Comparison of ENCODE assay signal across 1 fruit fly cellular context in genomic region chrX:19297899-19298784, dm6.
TF ChIP-seq lines count a peak whose summit lies in the region.

Gene CG8034 (minus strand): TSS chrX:19298162.

TF ChIP-seq in whole organism, embryonic, 481 proteins besides CTCF, POLR2A, EP300 and RAD21 (continued from another document and continues in another):
- peak; percentile 83 for TF ChIP-seq ro (GFP tag; IDR thresholded peaks at IDR 0.05; lab: Robert Waterston, UW)
- TF ChIP-seq CG13775 (GFP tag; optimal IDR thresholded peaks at IDR 0.05; lab: Kevin White, UChicago): peak; percentile 96
- no peak for TF ChIP-seq Hr39 (optimal IDR thresholded peaks at IDR 0.05; lab: Kevin White, UChicago)
- peak; percentile 82 for TF ChIP-seq CG31388 (GFP tag; optimal IDR thresholded peaks at IDR 0.05; lab: Kevin White, UChicago)
- TF ChIP-seq CG9876 (GFP tag; optimal IDR thresholded peaks at IDR 0.05; lab: Kevin White, UChicago): peak; percentile 86
- TF ChIP-seq CG1602 (GFP tag; optimal IDR thresholded peaks at IDR 0.05; lab: Kevin White, UChicago): peak; percentile 94
- TF ChIP-seq Sin3A (optimal IDR thresholded peaks at IDR 0.05; lab: Kevin White, UChicago): no peak
- TF ChIP-seq CG16779 (GFP tag; IDR thresholded peaks at IDR 0.05; lab: Robert Waterston, UW): peak; percentile 65; the same call in 1 of the 2 replicates
- peak; percentile 97 for TF ChIP-seq CG4328 (GFP tag; optimal IDR thresholded peaks at IDR 0.05; lab: Kevin White, UChicago)
- peak; percentile 89 for TF ChIP-seq Hmx (GFP tag; optimal IDR thresholded peaks at IDR 0.05; lab: Kevin White, UChicago)
- peak; percentile 96 for TF ChIP-seq CG32767 (GFP tag; IDR thresholded peaks at IDR 0.05; lab: Robert Waterston, UW)
- TF ChIP-seq CG12219 (GFP tag; optimal IDR thresholded peaks at IDR 0.05; lab: Kevin White, UChicago): peak; percentile 96
- peak; percentile 98 for TF ChIP-seq CG15269 (tag; optimal IDR thresholded peaks at IDR 0.05; lab: Kevin White, UChicago)
- TF ChIP-seq CG9817 (tag; optimal IDR thresholded peaks at IDR 0.05; lab: Kevin White, UChicago): peak; percentile 96
- TF ChIP-seq grau (tag; optimal IDR thresholded peaks at IDR 0.05; lab: Kevin White, UChicago): peak; percentile 97
- TF ChIP-seq btn (GFP tag; optimal IDR thresholded peaks at IDR 0.05; lab: Kevin White, UChicago): peak; percentile 82
- TF ChIP-seq CG2875 (GFP tag; optimal IDR thresholded peaks at IDR 0.05; lab: Kevin White, UChicago): peak; percentile 94
- peak; percentile 87 for TF ChIP-seq ssp (GFP tag; IDR thresholded peaks at IDR 0.05; lab: Robert Waterston, UW)
- TF ChIP-seq Xrp1 (GFP tag; IDR thresholded peaks at IDR 0.05; lab: Robert Waterston, UW): peak; percentile 96
- peak; percentile 93 for TF ChIP-seq NC2β (GFP tag; optimal IDR thresholded peaks at IDR 0.05; lab: Kevin White, UChicago)
- peak; percentile 91 for TF ChIP-seq CG4282 (GFP tag; optimal IDR thresholded peaks at IDR 0.05; lab: Kevin White, UChicago)
- TF ChIP-seq Dek (tag; optimal IDR thresholded peaks at IDR 0.05; lab: Kevin White, UChicago): peak; percentile 97
- peak; percentile 97 for TF ChIP-seq CG17361 (GFP tag; IDR thresholded peaks at IDR 0.05; lab: Robert Waterston, UW)
- TF ChIP-seq Nf-YA (GFP tag; IDR thresholded peaks at IDR 0.05; lab: Robert Waterston, UW): peak; percentile 82
- peak; percentile 89 for TF ChIP-seq CG14667 (GFP tag; IDR thresholded peaks at IDR 0.05; lab: Robert Waterston, UW)
- peak; percentile 91 for TF ChIP-seq Mrtf (GFP tag; IDR thresholded peaks at IDR 0.05; lab: Robert Waterston, UW)
- TF ChIP-seq CG5953 (GFP tag; IDR thresholded peaks at IDR 0.05; lab: Robert Waterston, UW): peak; percentile 69
- peak; percentile 94 for TF ChIP-seq CG10654 (GFP tag; optimal IDR thresholded peaks at IDR 0.05; lab: Kevin White, UChicago)
- peak; percentile 79 for TF ChIP-seq pros (GFP tag; optimal IDR thresholded peaks at IDR 0.05; lab: Kevin White, UChicago)
- TF ChIP-seq Usf (GFP tag; optimal IDR thresholded peaks at IDR 0.05; lab: Kevin White, UChicago): peak; percentile 97
- TF ChIP-seq prd (optimal IDR thresholded peaks at IDR 0.05; lab: Kevin White, UChicago): no peak
- TF ChIP-seq prd (GFP tag; IDR thresholded peaks at IDR 0.05; lab: Robert Waterston, UW): peak; percentile 97
- TF ChIP-seq amos (GFP tag; IDR thresholded peaks at IDR 0.05; lab: Robert Waterston, UW; ENCODE audit: partially characterized antibody): peak; percentile 46; the same call in 1 of the 2 replicates
- TF ChIP-seq Bteb2 (GFP tag; optimal IDR thresholded peaks at IDR 0.05; lab: Kevin White, UChicago): peak; percentile 95
- peak; percentile 87 for TF ChIP-seq repo (GFP tag; optimal IDR thresholded peaks at IDR 0.05; lab: Kevin White, UChicago)
- peak; percentile 87 for TF ChIP-seq CG12236 (GFP tag; optimal IDR thresholded peaks at IDR 0.05; lab: Kevin White, UChicago)
- peak; percentile 89 for TF ChIP-seq H2.0 (GFP tag; IDR thresholded peaks at IDR 0.05; lab: Robert Waterston, UW)
- TF ChIP-seq CG7372 (GFP tag; IDR thresholded peaks at IDR 0.05; lab: Robert Waterston, UW): peak; percentile 97
- peak; percentile 79 for TF ChIP-seq ftz-f1 (GFP tag; optimal IDR thresholded peaks at IDR 0.05; lab: Kevin White, UChicago)
- TF ChIP-seq CG8089 (GFP tag; optimal IDR thresholded peaks at IDR 0.05; lab: Kevin White, UChicago): peak; percentile 92
- TF ChIP-seq Lpt (GFP tag; optimal IDR thresholded peaks at IDR 0.05; lab: Kevin White, UChicago): no peak
- TF ChIP-seq nom (GFP tag; optimal IDR thresholded peaks at IDR 0.05; lab: Kevin White, UChicago): peak; percentile 91
- TF ChIP-seq CG17568 (GFP tag; optimal IDR thresholded peaks at IDR 0.05; lab: Kevin White, UChicago): peak; percentile 94
- TF ChIP-seq CG10431 (GFP tag; optimal IDR thresholded peaks at IDR 0.05; lab: Kevin White, UChicago): peak; percentile 89
- peak; percentile 97 for TF ChIP-seq ind (GFP tag; optimal IDR thresholded peaks at IDR 0.05; lab: Kevin White, UChicago)
- TF ChIP-seq CG14441 (GFP tag; IDR thresholded peaks at IDR 0.05; lab: Robert Waterston, UW): peak; percentile 94
- peak; percentile 97 for TF ChIP-seq CG11695 (GFP tag; IDR thresholded peaks at IDR 0.05; lab: Robert Waterston, UW)
- TF ChIP-seq ato (GFP tag; IDR thresholded peaks at IDR 0.05; lab: Robert Waterston, UW; ENCODE audit: partially characterized antibody): no peak
- peak; percentile 84 for TF ChIP-seq ab (GFP tag; optimal IDR thresholded peaks at IDR 0.05; lab: Kevin White, UChicago)
- peak; percentile 95 for TF ChIP-seq Fer2 (tag; optimal IDR thresholded peaks at IDR 0.05; lab: Kevin White, UChicago)
- TF ChIP-seq trh (GFP tag; optimal IDR thresholded peaks at IDR 0.05; lab: Kevin White, UChicago): peak; percentile 93
- peak in 1 of 3 experiments; percentile 98 for TF ChIP-seq lola (GFP tag; optimal IDR thresholded peaks at IDR 0.05; lab: Kevin White, UChicago)
- peak; percentile 96 for TF ChIP-seq CHES-1-like (GFP tag; optimal IDR thresholded peaks at IDR 0.05; lab: Kevin White, UChicago)
- 0 out of 3 replicates have a peak, but pooled peaks have one; percentile 22 for TF ChIP-seq zen2 (GFP tag; IDR thresholded peaks at IDR 0.05; lab: Robert Waterston, UW; ENCODE audit: partially characterized antibody)
- TF ChIP-seq CG17829 (tag; optimal IDR thresholded peaks at IDR 0.05; lab: Kevin White, UChicago): peak; percentile 98
- TF ChIP-seq zfh1 (GFP tag; IDR thresholded peaks at IDR 0.05; lab: Robert Waterston, UW): peak; percentile 95
- peak; percentile 95 for TF ChIP-seq tin (GFP tag; optimal IDR thresholded peaks at IDR 0.05; lab: Kevin White, UChicago)
- peak; percentile 99 for TF ChIP-seq sens (GFP tag; lab: Kevin White, UChicago)
- peak; percentile 92 for TF ChIP-seq gsb (GFP tag; IDR thresholded peaks at IDR 0.05; lab: Robert Waterston, UW)
- TF ChIP-seq vfl (GFP tag; optimal IDR thresholded peaks at IDR 0.05; lab: Kevin White, UChicago): peak; percentile 95
- TF ChIP-seq CG1233 (GFP tag; optimal IDR thresholded peaks at IDR 0.05; lab: Kevin White, UChicago): peak; percentile 97
- TF ChIP-seq CG6689 (GFP tag; IDR thresholded peaks at IDR 0.05; lab: Robert Waterston, UW): peak; percentile 96
- TF ChIP-seq Ada2b (GFP tag; IDR thresholded peaks at IDR 0.05; lab: Robert Waterston, UW): peak; percentile 91
- TF ChIP-seq Antp (GFP tag; optimal IDR thresholded peaks at IDR 0.05; lab: Kevin White, UChicago): peak; percentile 94
- TF ChIP-seq HHEX (GFP tag; optimal IDR thresholded peaks at IDR 0.05; lab: Kevin White, UChicago): peak; percentile 97
- peak; percentile 96 for TF ChIP-seq BtbVII (GFP tag; optimal IDR thresholded peaks at IDR 0.05; lab: Kevin White, UChicago)
- TF ChIP-seq CG3407 (GFP tag; optimal IDR thresholded peaks at IDR 0.05; lab: Kevin White, UChicago): peak; percentile 92
- peak; percentile 97 for TF ChIP-seq CG12391 (tag; optimal IDR thresholded peaks at IDR 0.05; lab: Kevin White, UChicago)
- peak; percentile 59; the same call in 2 of the 3 replicates for TF ChIP-seq Opbp (GFP tag; IDR thresholded peaks at IDR 0.05; lab: Robert Waterston, UW; ENCODE audit: partially characterized antibody)
- peak; percentile 90 for TF ChIP-seq CG3726 (GFP tag; IDR thresholded peaks at IDR 0.05; lab: Robert Waterston, UW)
- TF ChIP-seq CG3065 (GFP tag; optimal IDR thresholded peaks at IDR 0.05; lab: Kevin White, UChicago): peak; percentile 87
- peak; percentile 93 for TF ChIP-seq CG6254 (GFP tag; optimal IDR thresholded peaks at IDR 0.05; lab: Kevin White, UChicago)
- TF ChIP-seq sqz (GFP tag; optimal IDR thresholded peaks at IDR 0.05; lab: Kevin White, UChicago): peak; percentile 95
- TF ChIP-seq CkIIα-i1 (GFP tag; IDR thresholded peaks at IDR 0.05; lab: Robert Waterston, UW): peak; percentile 65; the same call in 1 of the 2 replicates
- peak; percentile 77 for TF ChIP-seq luna (GFP tag; optimal IDR thresholded peaks at IDR 0.05; lab: Kevin White, UChicago)
- peak; percentile 86 for TF ChIP-seq sima (GFP tag; optimal IDR thresholded peaks at IDR 0.05; lab: Kevin White, UChicago)
- peak; percentile 89 for TF ChIP-seq onecut (GFP tag; IDR thresholded peaks at IDR 0.05; lab: Robert Waterston, UW)
- TF ChIP-seq CG9437 (GFP tag; optimal IDR thresholded peaks at IDR 0.05; lab: Kevin White, UChicago): peak; percentile 94
- TF ChIP-seq CG6813 (GFP tag; optimal IDR thresholded peaks at IDR 0.05; lab: Kevin White, UChicago): peak; percentile 93
- peak; percentile 99 for TF ChIP-seq kni (GFP tag; optimal IDR thresholded peaks at IDR 0.05; lab: Kevin White, UChicago)
- TF ChIP-seq Hr78 (GFP tag; optimal IDR thresholded peaks at IDR 0.05; lab: Kevin White, UChicago): peak in 1 of 2 experiments; percentile 88
- TF ChIP-seq CG6791 (GFP tag; IDR thresholded peaks at IDR 0.05; lab: Robert Waterston, UW; ENCODE audit: partially characterized antibody): 0 out of 3 replicates have a peak, but pooled peaks have one; percentile 42
- peak; percentile 99 for TF ChIP-seq CoRest (tag; optimal IDR thresholded peaks at IDR 0.05; lab: Kevin White, UChicago)
- TF ChIP-seq CG7271 (tag; optimal IDR thresholded peaks at IDR 0.05; lab: Kevin White, UChicago): peak; percentile 77
- peak; percentile 33 to 90 for TF ChIP-seq Trl (optimal IDR thresholded peaks at IDR 0.05; lab: Kevin White, UChicago)
- peak; percentile 94 for TF ChIP-seq Trl (GFP tag; optimal IDR thresholded peaks at IDR 0.05; lab: Kevin White, UChicago)
- peak; percentile 92 for TF ChIP-seq CG7357 (GFP tag; IDR thresholded peaks at IDR 0.05; lab: Robert Waterston, UW)
- peak; percentile 77 for TF ChIP-seq CG11696 (GFP tag; IDR thresholded peaks at IDR 0.05; lab: Robert Waterston, UW)
- TF ChIP-seq Adf1 (GFP tag; IDR thresholded peaks at IDR 0.05; lab: Robert Waterston, UW): peak; percentile 96
- peak; percentile 89 for TF ChIP-seq CG5245 (GFP tag; optimal IDR thresholded peaks at IDR 0.05; lab: Kevin White, UChicago)
- TF ChIP-seq YL-1 (GFP tag; optimal IDR thresholded peaks at IDR 0.05; lab: Kevin White, UChicago): peak; percentile 82
- TF ChIP-seq her (GFP tag; optimal IDR thresholded peaks at IDR 0.05; lab: Kevin White, UChicago): peak; percentile 84
- TF ChIP-seq CG11085 (GFP tag; IDR thresholded peaks at IDR 0.05; lab: Robert Waterston, UW): peak; percentile 91
- peak; percentile 57 for TF ChIP-seq Sry-δ (GFP tag; optimal IDR thresholded peaks at IDR 0.05; lab: Kevin White, UChicago)
- TF ChIP-seq sug (tag; optimal IDR thresholded peaks at IDR 0.05; lab: Kevin White, UChicago): peak; percentile 96
- TF ChIP-seq Dip3 (GFP tag; optimal IDR thresholded peaks at IDR 0.05; lab: Kevin White, UChicago): peak; percentile 95
- TF ChIP-seq chinmo (GFP tag; IDR thresholded peaks at IDR 0.05; lab: Robert Waterston, UW; ENCODE audit: partially characterized antibody): peak; percentile 75; the same call in 3 of the 4 replicates
- TF ChIP-seq Tbp (GFP tag; optimal IDR thresholded peaks at IDR 0.05; lab: Kevin White, UChicago): no peak
- peak; percentile 76 for TF ChIP-seq Elba2 (GFP tag; optimal IDR thresholded peaks at IDR 0.05; lab: Kevin White, UChicago)
- TF ChIP-seq ken (GFP tag; IDR thresholded peaks at IDR 0.05; lab: Robert Waterston, UW): peak; percentile 85
- peak; percentile 91 for TF ChIP-seq en (GFP tag; optimal IDR thresholded peaks at IDR 0.05; lab: Kevin White, UChicago)
- TF ChIP-seq Hsf (GFP tag; optimal IDR thresholded peaks at IDR 0.05; lab: Kevin White, UChicago): peak; percentile 97
- TF ChIP-seq D19A (tag; optimal IDR thresholded peaks at IDR 0.05; lab: Kevin White, UChicago): peak; percentile 94
- TF ChIP-seq jing (GFP tag; optimal IDR thresholded peaks at IDR 0.05; lab: Kevin White, UChicago): peak; percentile 93
- TF ChIP-seq corto (GFP tag; optimal IDR thresholded peaks at IDR 0.05; lab: Kevin White, UChicago): peak; percentile 93
- peak; percentile 58; the same call in 2 of the 3 replicates for TF ChIP-seq HLH4C (GFP tag; IDR thresholded peaks at IDR 0.05; lab: Robert Waterston, UW; ENCODE audit: partially characterized antibody)
- peak; percentile 76 for TF ChIP-seq CG17912 (GFP tag; optimal IDR thresholded peaks at IDR 0.05; lab: Kevin White, UChicago)
- peak; percentile 93 for TF ChIP-seq pnt (GFP tag; optimal IDR thresholded peaks at IDR 0.05; lab: Kevin White, UChicago)
- TF ChIP-seq nmo (GFP tag; optimal IDR thresholded peaks at IDR 0.05; lab: Kevin White, UChicago): peak; percentile 99
- peak; percentile 97 for TF ChIP-seq CG33557 (GFP tag; optimal IDR thresholded peaks at IDR 0.05; lab: Kevin White, UChicago)
- TF ChIP-seq CG6765 (GFP tag; optimal IDR thresholded peaks at IDR 0.05; lab: Kevin White, UChicago): peak; percentile 94
- TF ChIP-seq psq (GFP tag; optimal IDR thresholded peaks at IDR 0.05; lab: Kevin White, UChicago): peak; percentile 77
- TF ChIP-seq Abd-B (GFP tag; optimal IDR thresholded peaks at IDR 0.05; lab: Kevin White, UChicago): peak; percentile 98
- TF ChIP-seq mirr (GFP tag; optimal IDR thresholded peaks at IDR 0.05; lab: Kevin White, UChicago): peak; percentile 92
- TF ChIP-seq dati (GFP tag; IDR thresholded peaks at IDR 0.05; lab: Robert Waterston, UW): 0 out of 2 replicates have a peak, but pooled peaks have one; percentile 65
- TF ChIP-seq nerfin-1 (tag; optimal IDR thresholded peaks at IDR 0.05; lab: Kevin White, UChicago): peak; percentile 96
- TF ChIP-seq E2f2 (GFP tag; IDR thresholded peaks at IDR 0.05; lab: Robert Waterston, UW): peak; percentile 80
- TF ChIP-seq Jarid2 (GFP tag; optimal IDR thresholded peaks at IDR 0.05; lab: Kevin White, UChicago): peak; percentile 94
- peak; percentile 24 for TF ChIP-seq pzg (GFP tag; optimal IDR thresholded peaks at IDR 0.05; lab: Kevin White, UChicago)
- peak; percentile 96 for TF ChIP-seq CG9932 (GFP tag; IDR thresholded peaks at IDR 0.05; lab: Robert Waterston, UW)
- TF ChIP-seq Gug (GFP tag; IDR thresholded peaks at IDR 0.05; lab: Robert Waterston, UW): peak; percentile 95
- TF ChIP-seq wdn (GFP tag; IDR thresholded peaks at IDR 0.05; lab: Robert Waterston, UW): peak; percentile 87
- peak; percentile 94 for TF ChIP-seq tx (GFP tag; optimal IDR thresholded peaks at IDR 0.05; lab: Kevin White, UChicago)
- TF ChIP-seq crol (GFP tag; IDR thresholded peaks at IDR 0.05; lab: Robert Waterston, UW): peak; percentile 76
- TF ChIP-seq CG6175 (GFP tag; IDR thresholded peaks at IDR 0.05; lab: Robert Waterston, UW): peak; percentile 90
- peak; percentile 90 for TF ChIP-seq emc (GFP tag; optimal IDR thresholded peaks at IDR 0.05; lab: Kevin White, UChicago)
- peak; percentile 98 for TF ChIP-seq CG7839 (tag; optimal IDR thresholded peaks at IDR 0.05; lab: Kevin White, UChicago)
- peak; percentile 60; the same call in 2 of the 3 replicates for TF ChIP-seq vnd (GFP tag; IDR thresholded peaks at IDR 0.05; lab: Robert Waterston, UW; ENCODE audit: partially characterized antibody)
- peak; percentile 87 for TF ChIP-seq ham (GFP tag; IDR thresholded peaks at IDR 0.05; lab: Robert Waterston, UW)
